Fruit fly (Drosophila melanogaster) S2 (cell line): ENCODE data around the gene mtTFB1.

ENCODE experiments used
- CG8478 ChIP-seq: fragments of >200 bp; optimal IDR thresholded peaks from 2 replicates; lab custom pipeline; 2018
- CTCF ChIP-seq, 2 experiments: fragments of >200 bp; optimal IDR thresholded peaks; 2 replicates each; lab custom pipeline; 2018

dm6 chr3L:11683819-11684521 is 24.8 kb upstream of the mtTFB1 start, which contains the start of gene Sugb:
- no peak for TF ChIP-seq CG8478 (lab: Kevin White, UChicago)
- TF ChIP-seq CTCF (optimal IDR thresholded peaks at IDR 0.05; lab: Kevin White, UChicago) = no peak
